Worm (Caenorhabditis elegans) whole organism, late embryonic: Measurements from ENCODE around the gene H20E11.2.
A peak's percentile ranks its signal among the peaks of the same experiment; 100 is the strongest.

Experiments
- C08G9.2 ChIP-seq: sonication (generic microtip); optimal IDR thresholded peaks from 2 replicates; lab custom pipeline; 2016; ENCODE audit warnings: mild to moderate bottlenecking, missing genetic modification characterization, moderate library complexity, missing compliant biosample characterization
- F13H6.1 ChIP-seq: sonication (generic microtip); optimal IDR thresholded peaks from 2 replicates; lab custom pipeline; 2016; ENCODE audit warnings: missing genetic modification characterization, missing compliant biosample characterization
- K02D7.2 ChIP-seq: sonication (generic microtip); optimal IDR thresholded peaks from 2 replicates; lab custom pipeline; 2017; ENCODE audit warnings: mild to moderate bottlenecking, missing genetic modification characterization, missing compliant biosample characterization
- K09A11.1 ChIP-seq: sonication (generic microtip); optimal IDR thresholded peaks from 2 replicates; lab custom pipeline; 2017; ENCODE audit warnings: antibody characterized with exemption, mild to moderate bottlenecking, missing genetic modification characterization, missing compliant biosample characterization; ENCODE audit not compliant: insufficient read depth
- T23F11.4 ChIP-seq: fragments of 200-800 bp; sonication (Bioruptor generic); optimal IDR thresholded peaks from 2 replicates; lab custom pipeline; 2018; ENCODE audit warnings: mild to moderate bottlenecking, missing genetic modification characterization, missing compliant biosample characterization
- Y22D7AL.16 ChIP-seq: sonication (generic microtip); optimal IDR thresholded peaks from 2 replicates; lab custom pipeline; 2016; ENCODE audit warnings: missing genetic modification characterization, missing compliant biosample characterization
- ama-1 ChIP-seq: fragments of 150-350 bp; optimal IDR thresholded peaks from 2 replicates; lab custom pipeline; 2014
- ceh-14 ChIP-seq: sonication (generic microtip); optimal IDR thresholded peaks from 2 replicates; lab custom pipeline; 2016; ENCODE audit warnings: missing genotype, missing genetic modification characterization, missing compliant biosample characterization
- ceh-18 ChIP-seq: sonication (generic microtip); optimal IDR thresholded peaks from 2 replicates; lab custom pipeline; 2016; ENCODE audit warnings: missing genetic modification characterization, missing compliant biosample characterization
- ceh-2 ChIP-seq: sonication (generic microtip); optimal IDR thresholded peaks from 2 replicates; lab custom pipeline; 2016; ENCODE audit warnings: missing genotype, missing genetic modification characterization, missing compliant biosample characterization
- ceh-22 ChIP-seq: sonication (generic microtip); optimal IDR thresholded peaks from 2 replicates; lab custom pipeline; 2017; ENCODE audit warnings: missing biosample characterization, missing genetic modification characterization
- ceh-30 ChIP-seq: fragments of 150-350 bp; optimal IDR thresholded peaks from 2 replicates; lab custom pipeline; 2014; ENCODE audit warnings: missing biosample characterization, missing genetic modification characterization
- ceh-31 ChIP-seq: sonication (generic microtip); optimal IDR thresholded peaks from 2 replicates; lab custom pipeline; 2016; ENCODE audit warnings: missing genetic modification characterization, missing compliant biosample characterization
- ceh-34 ChIP-seq: sonication (generic microtip); optimal IDR thresholded peaks from 2 replicates; lab custom pipeline; 2016; ENCODE audit warnings: mild to moderate bottlenecking, missing genetic modification characterization, missing compliant biosample characterization
- ceh-45 ChIP-seq: fragments of 200-800 bp; sonication (Bioruptor generic); IDR thresholded peaks from 2 replicates; pipeline ENCODE4 v1.3.6; 2022; ENCODE audit warnings: missing genetic modification reagents, missing genetic modification characterization, missing compliant biosample characterization
- ceh-6 ChIP-seq: fragments of 200-800 bp; sonication (Bioruptor generic); optimal IDR thresholded peaks from 2 replicates; lab custom pipeline; 2018; ENCODE audit warnings: mild to moderate bottlenecking, missing genetic modification characterization, missing compliant biosample characterization
- che-1 ChIP-seq: sonication (generic microtip); optimal IDR thresholded peaks from 2 replicates; lab custom pipeline; 2016; ENCODE audit warnings: mild to moderate bottlenecking, missing genetic modification characterization, missing compliant biosample characterization
- dmd-4 ChIP-seq: sonication (generic microtip); optimal IDR thresholded peaks from 2 replicates; lab custom pipeline; 2016; ENCODE audit warnings: borderline replicate concordance, missing genetic modification characterization, missing compliant biosample characterization
- dve-1 ChIP-seq: sonication (generic microtip); optimal IDR thresholded peaks from 2 replicates; lab custom pipeline; 2017; ENCODE audit warnings: antibody characterized with exemption, mild to moderate bottlenecking, missing genetic modification characterization, missing compliant biosample characterization
- elt-2 ChIP-seq: sonication (generic microtip); optimal IDR thresholded peaks from 2 replicates; lab custom pipeline; 2016; ENCODE audit warnings: missing genetic modification reagents, missing genetic modification characterization, missing compliant biosample characterization
- eyg-1 ChIP-seq: sonication (generic microtip); optimal IDR thresholded peaks from 2 replicates; lab custom pipeline; 2016; ENCODE audit warnings: missing genotype, missing genetic modification characterization, missing compliant biosample characterization
- fkh-10 ChIP-seq: fragments of 150-350 bp; optimal IDR thresholded peaks from 2 replicates; lab custom pipeline; 2014; ENCODE audit warnings: missing biosample characterization, missing genetic modification reagents, missing genetic modification characterization
- gmeb-2 ChIP-seq: sonication (generic microtip); optimal IDR thresholded peaks from 2 replicates; lab custom pipeline; 2016; ENCODE audit warnings: missing genetic modification characterization, inconsistent platforms, missing compliant biosample characterization
- hlh-15 ChIP-seq: sonication (generic microtip); optimal IDR thresholded peaks from 2 replicates; lab custom pipeline; 2016; ENCODE audit warnings: missing genetic modification characterization, missing compliant biosample characterization
- hlh-30 ChIP-seq: sonication (generic microtip); optimal IDR thresholded peaks from 2 replicates; lab custom pipeline; 2017; ENCODE audit warnings: antibody characterized with exemption, missing genetic modification characterization, missing compliant biosample characterization; ENCODE audit not compliant: insufficient read depth
- hlh-8 ChIP-seq: sonication (generic microtip); optimal IDR thresholded peaks from 2 replicates; lab custom pipeline; 2016; ENCODE audit warnings: missing genotype, missing genetic modification characterization, missing compliant biosample characterization
- lim-6 ChIP-seq: sonication (generic microtip); optimal IDR thresholded peaks from 2 replicates; lab custom pipeline; 2016; ENCODE audit warnings: missing genetic modification characterization, missing compliant biosample characterization
- mec-3 ChIP-seq: sonication (generic microtip); optimal IDR thresholded peaks from 2 replicates; lab custom pipeline; 2016; ENCODE audit warnings: borderline replicate concordance, missing genetic modification characterization, missing compliant biosample characterization
- nfya-1 ChIP-seq: sonication (generic microtip); optimal IDR thresholded peaks from 2 replicates; lab custom pipeline; 2017; ENCODE audit warnings: missing genetic modification characterization, mild to moderate bottlenecking, missing compliant biosample characterization, antibody characterized with exemption, moderate library complexity
- nhr-232 ChIP-seq: sonication (generic microtip); optimal IDR thresholded peaks from 2 replicates; lab custom pipeline; 2016; ENCODE audit warnings: missing genetic modification characterization, missing compliant biosample characterization
- pag-3 ChIP-seq: sonication (generic microtip); optimal IDR thresholded peaks from 2 replicates; lab custom pipeline; 2016; ENCODE audit warnings: missing compliant biosample characterization, missing genetic modification characterization, borderline replicate concordance
- pax-1 ChIP-seq: fragments of 150-350 bp; optimal IDR thresholded peaks from 2 replicates; lab custom pipeline; 2014; ENCODE audit warnings: missing biosample characterization, missing genetic modification characterization
- pha-2 ChIP-seq: sonication (generic microtip); optimal IDR thresholded peaks from 2 replicates; lab custom pipeline; 2017; ENCODE audit warnings: mild to moderate bottlenecking, missing genetic modification characterization, missing compliant biosample characterization
- pha-4 ChIP-seq: fragments of 150-350 bp; optimal IDR thresholded peaks from 2 replicates; lab custom pipeline; 2018; ENCODE audit warnings: missing biosample characterization, missing genetic modification reagents, missing genetic modification characterization
- sdc-2 ChIP-seq: sonication (generic microtip); optimal IDR thresholded peaks from 2 replicates; lab custom pipeline; 2016; ENCODE audit warnings: missing genotype, missing genetic modification characterization, missing compliant biosample characterization
- sox-2 ChIP-seq: fragments of 200-800 bp; sonication (Bioruptor generic); IDR thresholded peaks from 2 replicates; pipeline ENCODE4 v1.3.6; 2022; ENCODE audit warnings: missing genetic modification reagents, missing genetic modification characterization, missing compliant biosample characterization
- sox-4 ChIP-seq: sonication (generic microtip); optimal IDR thresholded peaks from 2 replicates; lab custom pipeline; 2017; ENCODE audit warnings: mild to moderate bottlenecking, missing genetic modification characterization, inconsistent platforms, missing compliant biosample characterization
- tbx-2 ChIP-seq: sonication (generic microtip); optimal IDR thresholded peaks from 2 replicates; lab custom pipeline; 2016; ENCODE audit warnings: missing genetic modification characterization, missing compliant biosample characterization
- tbx-7 ChIP-seq: sonication (generic microtip); optimal IDR thresholded peaks from 2 replicates; lab custom pipeline; 2016; ENCODE audit warnings: missing genotype, missing genetic modification characterization, missing compliant biosample characterization
- unc-42 ChIP-seq: sonication (generic microtip); optimal IDR thresholded peaks from 2 replicates; lab custom pipeline; 2016; ENCODE audit warnings: missing genotype, missing genetic modification characterization, missing compliant biosample characterization
- unc-55 ChIP-seq: sonication (generic microtip); optimal IDR thresholded peaks from 2 replicates; lab custom pipeline; 2017; ENCODE audit warnings: missing biosample characterization, missing genetic modification reagents, missing genetic modification characterization
- unc-86 ChIP-seq: sonication (generic microtip); optimal IDR thresholded peaks from 2 replicates; lab custom pipeline; 2016; ENCODE audit warnings: missing genetic modification characterization, missing compliant biosample characterization

The H20E11.2 gene

ce11 chrIV:6832194-6832593 lies 4.6 kb downstream of the H20E11.2 start:
- TF ChIP-seq ama-1 (lab: Kevin White, UChicago) (no peak), pax-1 (tag; lab: Kevin White, UChicago) (no peak), dmd-4 (no peak), ceh-2 (tag; lab: Kevin White, UChicago) (no peak), hlh-15 (tag; lab: Kevin White, UChicago) (no peak), ceh-22 (tag; lab: Kevin White, UChicago) (no peak), nhr-232 (tag; lab: Kevin White, UChicago) (no peak), ceh-6 (GFP tag; lab: Kevin White, UChicago) (no peak), che-1 (tag; lab: Kevin White, UChicago) (no peak), T23F11.4 (no peak), pag-3 (tag; lab: Kevin White, UChicago) (no peak), K09A11.1 (no peak), mec-3 (tag; lab: Kevin White, UChicago) (no peak)

ce11 chrIV:6833617-6834016 lies 6.0 kb downstream of the H20E11.2 start:
- TF ChIP-seq unc-55 (GFP tag; lab: Kevin White, UChicago) (no peak), sox-2 (no peak), Y22D7AL.16 (tag; lab: Kevin White, UChicago) (no peak), sdc-2 (tag; lab: Kevin White, UChicago) (no peak), K02D7.2 (tag; lab: Kevin White, UChicago) (no peak), fkh-10 (GFP tag; lab: Kevin White, UChicago) (no peak), ceh-31 (tag; lab: Kevin White, UChicago) (no peak), che-1 (tag; lab: Kevin White, UChicago) (no peak), pha-4 (no peak), pha-2 (tag; lab: Kevin White, UChicago) (no peak), sox-4 (tag; lab: Kevin White, UChicago) (no peak), ceh-22 (tag; lab: Kevin White, UChicago) (no peak), eyg-1 (tag; lab: Kevin White, UChicago) (no peak), hlh-30 (tag; lab: Kevin White, UChicago) (no peak), hlh-15 (tag; lab: Kevin White, UChicago) (no peak)

- TF ChIP-seq ceh-14 (tag; lab: Kevin White, UChicago) (no peak), ceh-6 (GFP tag; lab: Kevin White, UChicago) (no peak), nfya-1 (no peak), unc-42 (peak; percentile 23), unc-86 (tag; lab: Kevin White, UChicago) (no peak), unc-55 (GFP tag; lab: Kevin White, UChicago) (no peak)
Measured at ce11 chrIV:6834705-6835104, 7.1 kb downstream of the H20E11.2 start.

- TF ChIP-seq F13H6.1 = no peak
- TF ChIP-seq pax-1 (tag; lab: Kevin White, UChicago) = no peak
- no peak for TF ChIP-seq ceh-14 (tag; lab: Kevin White, UChicago)
- TF ChIP-seq, all 69 proteins: peak for 0
Measured at ce11 chrIV:6836769-6837168, 9.2 kb downstream of the H20E11.2 start.

ce11 chrIV:6839091-6839522 lies 11.5 kb downstream of the H20E11.2 start:
- TF ChIP-seq unc-42 (peak; percentile 64), unc-55 (GFP tag; lab: Kevin White, UChicago) (peak; percentile 85), ceh-22 (tag; lab: Kevin White, UChicago) (no peak), C08G9.2 (tag; lab: Kevin White, UChicago) (no peak), dmd-4 (no peak), lim-6 (tag; lab: Kevin White, UChicago) (peak; percentile 32), ceh-18 (tag; lab: Kevin White, UChicago) (peak; percentile 83), F13H6.1 (no peak), hlh-8 (tag; lab: Kevin White, UChicago) (no peak), ceh-6 (GFP tag; lab: Kevin White, UChicago) (no peak), pax-1 (tag; lab: Kevin White, UChicago) (peak; percentile 55), ceh-30 (tag; lab: Kevin White, UChicago) (no peak), ceh-31 (tag; lab: Kevin White, UChicago) (peak; percentile 64), hlh-30 (tag; lab: Kevin White, UChicago) (no peak), K09A11.1 (no peak), sdc-2 (tag; lab: Kevin White, UChicago) (no peak), tbx-2 (tag; lab: Kevin White, UChicago) (peak; percentile 58), elt-2 (tag; lab: Kevin White, UChicago) (peak; percentile 8), ceh-34 (tag; lab: Kevin White, UChicago) (peak; percentile 29), ceh-14 (tag; lab: Kevin White, UChicago) (peak; percentile 50), nfya-1 (peak; percentile 52), gmeb-2 (tag; lab: Kevin White, UChicago) (no peak), tbx-7 (no peak), dve-1 (tag; lab: Kevin White, UChicago) (peak; percentile 30), ceh-45 (no peak)
